Worm (Caenorhabditis elegans) whole organism, young adult: Measurements from ENCODE around the gene D1086.12.

Experiments
- F23B12.7 ChIP-seq: sonication (generic microtip); optimal IDR thresholded peaks from 2 replicates; lab custom pipeline; 2017; ENCODE audit warnings: missing genetic modification characterization, mild to moderate bottlenecking, missing compliant biosample characterization, antibody characterized with exemption, moderate library complexity; ENCODE audit not compliant: insufficient read depth
- die-1 ChIP-seq: sonication (generic microtip); optimal IDR thresholded peaks from 2 replicates; lab custom pipeline; 2016; ENCODE audit warnings: missing genotype, mild to moderate bottlenecking, missing genetic modification characterization, missing compliant biosample characterization
- ztf-22 ChIP-seq: fragments of 200-800 bp; sonication (Bioruptor generic); optimal IDR thresholded peaks from 2 replicates; lab custom pipeline; 2018; ENCODE audit warnings: mild to moderate bottlenecking, missing genetic modification characterization, moderate library complexity, missing compliant biosample characterization

- TF ChIP-seq ztf-22 (GFP tag; lab: Kevin White, UChicago) = no peak
- TF ChIP-seq die-1 (tag; lab: Kevin White, UChicago) = no peak
- TF ChIP-seq F23B12.7 (tag; lab: Kevin White, UChicago) = no peak
Observed at ce11 chrV:14143634-14144033, 42.6 kb downstream of the D1086.12 start.
